Worm (Caenorhabditis elegans) whole organism, young adult: Measurements from ENCODE around the gene F02D10.2.

Source experiments
- B0019.2 ChIP-seq: fragments of 200-800 bp; sonication (Bioruptor generic); conservative IDR thresholded peaks from 2 replicates; pipeline ENCODE4 v1.3.6; 2022; ENCODE audit warnings: missing genetic modification reagents, missing genetic modification characterization, missing compliant biosample characterization
- F57A8.1 ChIP-seq: fragments of 200-800 bp; sonication (Bioruptor generic); optimal IDR thresholded peaks from 2 replicates; lab custom pipeline; 2018; ENCODE audit warnings: mild to moderate bottlenecking, missing genetic modification characterization, moderate library complexity, missing compliant biosample characterization
- Y56A3A.18 ChIP-seq: fragments of 200-800 bp; sonication (Bioruptor generic); IDR thresholded peaks from 2 replicates; pipeline ENCODE4 v1.3.6; 2022; ENCODE audit warnings: missing genetic modification reagents, missing genetic modification characterization, missing compliant biosample characterization
- ZK185.1 ChIP-seq: sonication (generic microtip); optimal IDR thresholded peaks from 2 replicates; lab custom pipeline; 2016; ENCODE audit warnings: mild to moderate bottlenecking, missing genetic modification characterization, missing compliant biosample characterization; ENCODE audit not compliant: poor library complexity, severe bottlenecking
- ama-1 ChIP-seq, 3 experiments: fragments of 150-350 bp in 1 of 3; sonication (generic microtip) in 2 of 3; optimal IDR thresholded peaks; 2 replicates each; lab custom pipeline; 2014 to 2018; ENCODE audit warnings: missing biosample characterization in 2 of 3, missing genetic modification characterization in 2 of 3, missing genetic modification reagents in 2 of 3
- attf-6 ChIP-seq: fragments of 200-800 bp; sonication (Bioruptor generic); IDR thresholded peaks from 2 replicates; pipeline ENCODE4 v1.3.6; 2022; ENCODE audit warnings: missing genetic modification reagents, missing genetic modification characterization, missing compliant biosample characterization
- bed-2 ChIP-seq: fragments of 200-800 bp; sonication (Bioruptor generic); IDR thresholded peaks from 2 replicates; pipeline ENCODE4 v1.3.6; 2022; ENCODE audit warnings: missing genetic modification reagents, missing genetic modification characterization, missing compliant biosample characterization
- cebp-2 ChIP-seq: fragments of 200-800 bp; sonication (Bioruptor generic); IDR thresholded peaks from 2 replicates; pipeline ENCODE4 v1.3.6; 2022; ENCODE audit warnings: missing genetic modification characterization, missing compliant biosample characterization
- chd-7 ChIP-seq: sonication (generic microtip); optimal IDR thresholded peaks from 2 replicates; lab custom pipeline; 2016; ENCODE audit warnings: mild to moderate bottlenecking, missing genetic modification characterization, moderate library complexity, missing compliant biosample characterization
- hrde-1 ChIP-seq: sonication (generic microtip); optimal IDR thresholded peaks from 2 replicates; lab custom pipeline; 2016; ENCODE audit warnings: missing genetic modification characterization, mild to moderate bottlenecking, missing compliant biosample characterization, moderate library complexity, missing genotype, missing genetic modification reagents, borderline replicate concordance
- ztf-28 ChIP-seq: fragments of 200-800 bp; sonication (Bioruptor generic); IDR thresholded peaks from 2 replicates; pipeline ENCODE4 v1.3.6; 2022; ENCODE audit warnings: missing genetic modification reagents, missing genetic modification characterization, missing compliant biosample characterization

DNA sequence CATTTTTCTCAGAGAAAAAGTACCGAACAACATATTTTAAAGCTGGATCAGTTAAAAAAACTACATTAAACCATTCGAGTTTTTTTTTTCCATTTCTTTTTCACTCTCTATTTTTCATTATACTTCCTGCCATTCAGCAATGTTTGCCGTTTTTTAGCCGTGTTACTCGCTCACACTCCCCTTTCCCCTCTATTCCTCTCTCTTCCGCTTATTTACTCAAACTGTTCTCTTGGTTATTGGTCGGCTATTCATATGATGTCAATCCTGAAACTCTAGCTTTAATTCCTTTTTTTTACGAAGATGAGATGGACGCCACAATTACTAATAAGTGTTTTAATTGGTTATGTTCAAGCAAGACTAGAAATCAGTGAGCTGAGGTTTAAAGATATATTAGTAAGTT is 8.2 kb upstream of the F02D10.2 start, which contains the start of gene tre-4:
- no peak for TF ChIP-seq cebp-2 (GFP tag; lab: Robert Waterston, UW)
- TF ChIP-seq attf-6 (GFP tag; lab: Robert Waterston, UW): no peak
- no peak for TF ChIP-seq bed-2 (GFP tag; lab: Robert Waterston, UW)
- TF ChIP-seq F57A8.1: no peak
- TF ChIP-seq ztf-28 (GFP tag; lab: Robert Waterston, UW): no peak
- no peak for TF ChIP-seq ama-1 (optimal IDR thresholded peaks at IDR 0.05; lab: Kevin White, UChicago)
- no peak for TF ChIP-seq ama-1 (GFP tag; optimal IDR thresholded peaks at IDR 0.05; lab: Kevin White, UChicago)
- TF ChIP-seq hrde-1 (tag; lab: Kevin White, UChicago): no peak
- TF ChIP-seq chd-7 (tag; lab: Kevin White, UChicago): no peak
- no peak for TF ChIP-seq B0019.2
- TF ChIP-seq ZK185.1: no peak
- no peak for TF ChIP-seq Y56A3A.18
